Fruit fly (Drosophila melanogaster) whole organism, embryonic: ENCODE results near the gene RunxB.

ENCODE experiments used
- Antp ChIP-seq: fragments of 200-800 bp; sonication (Bioruptor generic); optimal IDR thresholded peaks from 3 replicates; lab custom pipeline; 2016; ENCODE audit warnings: missing biosample characterization, missing genetic modification characterization
- Atf-2 ChIP-seq: fragments of 200-800 bp; sonication (Bioruptor generic); optimal IDR thresholded peaks from 2 replicates; lab custom pipeline; 2016; ENCODE audit warnings: missing biosample characterization, missing genetic modification characterization
- Awh ChIP-seq: fragments of 200-800 bp; sonication (Bioruptor generic); IDR thresholded peaks from 2 replicates; pipeline ENCODE4, ENCODE4 v1.3.6; 2022; ENCODE audit warnings: missing biosample characterization, missing genetic modification characterization
- B-H1 ChIP-seq: fragments of 200-800 bp; sonication (Bioruptor generic); IDR thresholded peaks from 3 replicates; pipeline ENCODE4 v1.3.6; 2022; ENCODE audit warnings: missing biosample characterization, missing genetic modification characterization
- CG1024 ChIP-seq: fragments of 200-800 bp; sonication (Bioruptor generic); IDR thresholded peaks from 2 replicates; pipeline ENCODE4 v1.3.6; 2022; ENCODE audit warnings: missing biosample characterization, missing genetic modification characterization
- CG10321 ChIP-seq: fragments of 200-800 bp; sonication (Bioruptor generic); IDR thresholded peaks from 2 replicates; pipeline ENCODE4 v1.3.6; 2022; ENCODE audit warnings: missing biosample characterization, missing genetic modification characterization
- CG10654 ChIP-seq: fragments of 200-800 bp; sonication (Bioruptor generic); optimal IDR thresholded peaks from 2 replicates; lab custom pipeline; 2016; ENCODE audit warnings: missing biosample characterization, missing genetic modification characterization
- CG10959 ChIP-seq: fragments of 200-800 bp; sonication (Bioruptor generic); IDR thresholded peaks from 2 replicates; pipeline ENCODE4 v1.3.6; 2022; ENCODE audit warnings: missing biosample characterization, missing genetic modification characterization
- CG11560 ChIP-seq: fragments of 200-800 bp; sonication (Bioruptor generic); IDR thresholded peaks from 3 replicates; pipeline ENCODE4 v1.3.6; 2022; ENCODE audit warnings: missing biosample characterization, missing genetic modification characterization
- CG12942 ChIP-seq: fragments of 200-800 bp; sonication (Bioruptor generic); optimal IDR thresholded peaks from 3 replicates; lab custom pipeline; 2016; ENCODE audit warnings: missing biosample characterization, missing genetic modification characterization
- CG14667 ChIP-seq: fragments of 200-800 bp; sonication (Bioruptor generic); IDR thresholded peaks from 2 replicates; pipeline ENCODE4 v1.3.6; 2022; ENCODE audit warnings: missing biosample characterization, missing genetic modification characterization
- CG14965 ChIP-seq: fragments of 200-800 bp; sonication (Bioruptor generic); optimal IDR thresholded peaks from 2 replicates; lab custom pipeline; 2016; ENCODE audit warnings: missing biosample characterization, missing genetic modification characterization, borderline replicate concordance
- CG16863 ChIP-seq: fragments of 200-800 bp; sonication (Bioruptor generic); optimal IDR thresholded peaks from 3 replicates; lab custom pipeline; 2016; ENCODE audit warnings: missing biosample characterization, missing genetic modification characterization
- CG17328 ChIP-seq: fragments of 200-800 bp; sonication (Bioruptor generic); IDR thresholded peaks from 2 replicates; pipeline ENCODE4 v1.3.6; 2022; ENCODE audit warnings: missing biosample characterization, missing genetic modification characterization
- CG18619 ChIP-seq: fragments of 200-800 bp; sonication (Bioruptor generic); optimal IDR thresholded peaks from 3 replicates; lab custom pipeline; 2017; ENCODE audit warnings: missing biosample characterization, mild to moderate bottlenecking, missing genetic modification characterization
- CG31388 ChIP-seq: fragments of 200-800 bp; sonication (Bioruptor generic); optimal IDR thresholded peaks from 2 replicates; lab custom pipeline; 2016; ENCODE audit warnings: missing biosample characterization, missing genetic modification characterization
- CG32772 ChIP-seq: fragments of 200-800 bp; sonication (Bioruptor generic); IDR thresholded peaks from 2 replicates; pipeline ENCODE4 v1.3.6; 2022; ENCODE audit warnings: missing biosample characterization, missing genetic modification characterization
- CG34224 ChIP-seq: fragments of 200-800 bp; sonication (Bioruptor generic); IDR thresholded peaks from 3 replicates; pipeline ENCODE4 v1.3.6; 2022; ENCODE audit warnings: missing biosample characterization, missing genetic modification characterization; ENCODE audit not compliant: partially characterized antibody
- CG34422 ChIP-seq: fragments of 200-800 bp; sonication (Bioruptor generic); IDR thresholded peaks from 3 replicates; pipeline ENCODE4 v1.3.6; 2022; ENCODE audit warnings: missing biosample characterization, missing genetic modification characterization
- CG4360 ChIP-seq: fragments of 200-800 bp; sonication (Bioruptor generic); IDR thresholded peaks from 2 replicates; pipeline ENCODE4 v1.3.6; 2022; ENCODE audit warnings: missing biosample characterization, missing genetic modification characterization
- CG4424 ChIP-seq: fragments of 200-800 bp; sonication (Bioruptor generic); optimal IDR thresholded peaks from 3 replicates; lab custom pipeline; 2016; ENCODE audit warnings: missing biosample characterization, missing genetic modification characterization
- CG4617 ChIP-seq: fragments of 200-800 bp; sonication (Bioruptor generic); optimal IDR thresholded peaks from 3 replicates; lab custom pipeline; 2016; ENCODE audit warnings: missing biosample characterization, missing genetic modification characterization, borderline replicate concordance
- CG4820 ChIP-seq: fragments of 200-800 bp; sonication (Bioruptor generic); optimal IDR thresholded peaks from 3 replicates; lab custom pipeline; 2016; ENCODE audit warnings: missing biosample characterization, missing genetic modification characterization
- CG5180 ChIP-seq: fragments of 200-800 bp; sonication (Bioruptor generic); optimal IDR thresholded peaks from 3 replicates; lab custom pipeline; 2017; ENCODE audit warnings: missing biosample characterization, missing genetic modification characterization, mild to moderate bottlenecking, moderate library complexity, missing genetic modification reagents
- CG7372 ChIP-seq: fragments of 200-800 bp; sonication (Bioruptor generic); IDR thresholded peaks from 2 replicates; pipeline ENCODE4 v1.3.6; 2022; ENCODE audit warnings: missing biosample characterization, missing genetic modification characterization
- CG8924 ChIP-seq: fragments of 200-800 bp; optimal IDR thresholded peaks from 3 replicates; lab custom pipeline; 2019; ENCODE audit warnings: missing biosample characterization, mild to moderate bottlenecking, missing genetic modification characterization, moderate library complexity
- Dip2 ChIP-seq: fragments of 200-800 bp; sonication (Bioruptor generic); IDR thresholded peaks from 2 replicates; pipeline ENCODE4 v1.3.6; 2022; ENCODE audit warnings: missing biosample characterization, missing genetic modification characterization
- Doc3 ChIP-seq: fragments of 200-800 bp; sonication (Bioruptor generic); IDR thresholded peaks from 3 replicates; pipeline ENCODE4 v1.3.6; 2022; ENCODE audit warnings: missing biosample characterization, missing genetic modification characterization; ENCODE audit not compliant: partially characterized antibody
- Ets97D ChIP-seq: fragments of 200-800 bp; sonication (Bioruptor generic); optimal IDR thresholded peaks from 3 replicates; lab custom pipeline; 2016; ENCODE audit warnings: missing biosample characterization, missing genetic modification characterization
- Gug ChIP-seq: fragments of 200-800 bp; sonication (Bioruptor generic); IDR thresholded peaks from 4 replicates; pipeline ENCODE4 v1.3.6; 2022; ENCODE audit warnings: missing biosample characterization, missing genetic modification characterization
- Hmx ChIP-seq: fragments of 200-800 bp; sonication (Bioruptor generic); optimal IDR thresholded peaks from 2 replicates; lab custom pipeline; 2016; ENCODE audit warnings: missing biosample characterization, missing genetic modification characterization
- MTF-1 ChIP-seq: fragments of 200-800 bp; sonication (Bioruptor generic); optimal IDR thresholded peaks from 2 replicates; lab custom pipeline; 2018; ENCODE audit warnings: missing biosample characterization, mild to moderate bottlenecking, missing genetic modification characterization, borderline replicate concordance
- Meics ChIP-seq: fragments of 200-800 bp; sonication (Bioruptor generic); optimal IDR thresholded peaks from 2 replicates; lab custom pipeline; 2017; ENCODE audit warnings: missing biosample characterization, mild to moderate bottlenecking, missing genetic modification characterization
- Mes4 ChIP-seq: fragments of 200-800 bp; sonication (Bioruptor generic); optimal IDR thresholded peaks from 2 replicates; lab custom pipeline; 2016; ENCODE audit warnings: missing biosample characterization, missing genetic modification characterization
- Opbp ChIP-seq: fragments of 200-800 bp; sonication (Bioruptor generic); IDR thresholded peaks from 3 replicates; pipeline ENCODE4 v1.3.6; 2022; ENCODE audit warnings: missing biosample characterization, missing genetic modification characterization; ENCODE audit not compliant: partially characterized antibody
- Poxn ChIP-seq: fragments of 200-800 bp; sonication (Bioruptor generic); IDR thresholded peaks from 2 replicates; pipeline ENCODE4 v1.3.6; 2022; ENCODE audit warnings: missing biosample characterization, missing genetic modification characterization
- Sox100B ChIP-seq: fragments of 200-800 bp; sonication (Bioruptor generic); optimal IDR thresholded peaks from 3 replicates; lab custom pipeline; 2018; ENCODE audit warnings: missing biosample characterization, mild to moderate bottlenecking, missing genetic modification characterization
- Ssrp ChIP-seq: fragments of 200-800 bp; sonication (Bioruptor generic); optimal IDR thresholded peaks from 2 replicates; lab custom pipeline; 2018; ENCODE audit warnings: missing biosample characterization, mild to moderate bottlenecking, missing genetic modification characterization, moderate library complexity
- TFAM ChIP-seq: fragments of 200-800 bp; sonication (Bioruptor generic); optimal IDR thresholded peaks from 2 replicates; lab custom pipeline; 2017; ENCODE audit warnings: missing biosample characterization, missing genetic modification characterization, inconsistent platforms
- Taf1 ChIP-seq: fragments of 200-800 bp; sonication (Bioruptor generic); IDR thresholded peaks from 2 replicates; pipeline ENCODE4 v1.3.6; 2022; ENCODE audit warnings: missing biosample characterization, missing genetic modification characterization
- bbx ChIP-seq: fragments of 200-800 bp; sonication (Bioruptor generic); IDR thresholded peaks from 2 replicates; pipeline ENCODE4 v1.3.6; 2022; ENCODE audit warnings: missing biosample characterization, missing genetic modification characterization; ENCODE audit not compliant: partially characterized antibody
- ci ChIP-seq: fragments of 200-800 bp; sonication (Bioruptor generic); IDR thresholded peaks from 3 replicates; pipeline ENCODE4 v1.3.6; 2022; ENCODE audit warnings: missing biosample characterization, missing genetic modification characterization
- crc ChIP-seq: fragments of 200-800 bp; sonication (Bioruptor generic); optimal IDR thresholded peaks from 2 replicates; lab custom pipeline; 2016; ENCODE audit warnings: missing biosample characterization, missing genetic modification characterization
- en ChIP-seq: fragments of 200-800 bp; sonication (Bioruptor generic); optimal IDR thresholded peaks from 2 replicates; lab custom pipeline; 2016; ENCODE audit warnings: missing biosample characterization, missing genetic modification characterization
- gsb ChIP-seq: fragments of 200-800 bp; sonication (Bioruptor generic); IDR thresholded peaks from 2 replicates; pipeline ENCODE4 v1.3.6; 2022; ENCODE audit warnings: missing biosample characterization, missing genetic modification characterization
- lbe ChIP-seq: fragments of 200-800 bp; sonication (Bioruptor generic); optimal IDR thresholded peaks from 2 replicates; lab custom pipeline; 2016; ENCODE audit warnings: missing biosample characterization, mild to moderate bottlenecking, missing genetic modification characterization
- luna ChIP-seq: fragments of 200-800 bp; sonication (Bioruptor generic); optimal IDR thresholded peaks from 2 replicates; lab custom pipeline; 2016; ENCODE audit warnings: missing biosample characterization, missing genetic modification characterization
- so ChIP-seq: fragments of 200-800 bp; sonication (Bioruptor generic); IDR thresholded peaks from 3 replicates; pipeline ENCODE4 v1.3.6; 2022; ENCODE audit warnings: missing biosample characterization, missing genetic modification characterization
- vvl ChIP-seq: fragments of 200-800 bp; sonication (Bioruptor generic); IDR thresholded peaks from 2 replicates; pipeline ENCODE4 v1.3.6; 2022; ENCODE audit warnings: missing biosample characterization, missing genetic modification characterization
- zf30C ChIP-seq: fragments of 200-800 bp; sonication (Bioruptor generic); optimal IDR thresholded peaks from 3 replicates; lab custom pipeline; 2018; ENCODE audit warnings: missing biosample characterization, mild to moderate bottlenecking, missing genetic modification characterization
- zfh2 ChIP-seq: fragments of 200-800 bp; sonication (Bioruptor generic); optimal IDR thresholded peaks from 2 replicates; lab custom pipeline; 2016; ENCODE audit warnings: missing biosample characterization, missing genetic modification characterization

The RunxB gene

DNA sequence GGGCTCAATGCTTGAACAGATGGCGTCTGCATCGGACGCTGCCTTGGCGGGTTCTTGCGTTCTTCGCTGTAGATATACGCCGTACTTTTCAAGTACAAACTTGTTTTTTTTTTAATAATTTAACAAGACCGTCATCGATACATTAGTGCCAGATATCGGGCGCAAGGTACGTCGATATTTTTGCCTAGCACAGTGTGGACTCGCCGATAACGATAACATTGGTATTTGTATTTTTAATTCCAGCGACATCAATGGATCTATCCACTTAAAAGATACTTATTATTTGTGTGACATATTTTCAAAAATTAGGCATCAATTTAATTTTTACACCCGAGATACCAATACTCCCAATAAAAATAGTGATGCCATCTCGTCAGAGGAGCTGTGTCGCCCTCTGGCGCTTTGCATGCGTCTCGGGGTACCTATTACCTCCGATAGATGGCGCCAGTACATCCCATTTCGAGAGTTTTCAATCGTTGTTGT, 13.5 kb upstream of the RunxB start, which contains the start of gene Tak1 (continued):
- TF ChIP-seq CG5180 (GFP tag; lab: Kevin White, UChicago) (no peak), Sox100B (GFP tag; lab: Kevin White, UChicago) (no peak), CG34422 (GFP tag; lab: Robert Waterston, UW) (peak; percentile 55; the same call in 2 of the 3 replicates), Mes4 (GFP tag; lab: Kevin White, UChicago) (peak; percentile 37), CG4617 (peak; percentile 34), Awh (GFP tag; lab: Robert Waterston, UW) (no peak), Opbp (peak; percentile 64; the same call in 2 of the 3 replicates), luna (GFP tag; lab: Kevin White, UChicago) (no peak), en (GFP tag; lab: Kevin White, UChicago) (peak; percentile 49), CG4424 (GFP tag; lab: Kevin White, UChicago) (peak; percentile 33), CG4820 (GFP tag; lab: Kevin White, UChicago) (peak; percentile 24), CG1024 (GFP tag; lab: Robert Waterston, UW) (0 out of 2 replicates have a peak, but pooled peaks have one; percentile 20), CG4360 (GFP tag; lab: Robert Waterston, UW) (no peak), zfh2 (GFP tag; lab: Kevin White, UChicago) (no peak), CG34224 (peak; percentile 80), CG10321 (GFP tag; lab: Robert Waterston, UW) (peak; percentile 13; the same call in 1 of the 2 replicates), CG32772 (peak; percentile 17; the same call in 1 of the 2 replicates), CG8924 (peak; percentile 16), Antp (GFP tag; lab: Kevin White, UChicago) (peak; percentile 67), CG14965 (GFP tag; lab: Kevin White, UChicago) (no peak), MTF-1 (peak; percentile 45), Ets97D (peak; percentile 71), Poxn (no peak), TFAM (GFP tag; lab: Kevin White, UChicago) (no peak), CG10959 (GFP tag; lab: Robert Waterston, UW) (peak; percentile 42), ci (peak; percentile 79), zf30C (GFP tag; lab: Kevin White, UChicago) (no peak), Taf1 (0 out of 2 replicates have a peak, but pooled peaks have one; percentile 23), Gug (GFP tag; lab: Robert Waterston, UW) (peak; percentile 62; the same call in 3 of the 4 replicates), crc (GFP tag; lab: Kevin White, UChicago) (no peak), CG7372 (peak; percentile 9; the same call in 1 of the 2 replicates), CG18619 (GFP tag; lab: Kevin White, UChicago) (peak; percentile 40), bbx (GFP tag; lab: Robert Waterston, UW) (peak; percentile 79), CG10654 (GFP tag; lab: Kevin White, UChicago) (peak; percentile 26), CG12942 (peak; percentile 7), vvl (GFP tag; lab: Robert Waterston, UW) (peak; percentile 62; the same call in 1 of the 2 replicates), B-H1 (GFP tag; lab: Robert Waterston, UW) (no peak; the same call in 2 of the 3 replicates), Atf-2 (peak; percentile 65), so (no peak), CG11560 (tag; lab: Robert Waterston, UW) (no peak), Meics (peak; percentile 59), Ssrp (peak; percentile 11), Hmx (GFP tag; lab: Kevin White, UChicago) (no peak), Dip2 (GFP tag; lab: Robert Waterston, UW) (no peak), Doc3 (GFP tag; lab: Robert Waterston, UW) (peak; percentile 72), CG16863 (GFP tag; lab: Kevin White, UChicago) (peak; percentile 55), gsb (peak; percentile 31; the same call in 1 of the 2 replicates), lbe (GFP tag; lab: Kevin White, UChicago) (no peak), CG17328 (GFP tag; lab: Robert Waterston, UW) (0 out of 2 replicates have a peak, but pooled peaks have one; percentile 29), CG31388 (GFP tag; lab: Kevin White, UChicago) (no peak), CG14667 (peak; percentile 10; the same call in 1 of the 2 replicates)
